Worm (Caenorhabditis elegans) whole organism, midembryonic: ENCODE data around the gene jamp-1.

ENCODE experiments used
- T22C8.4 ChIP-seq: fragments of 200-800 bp; sonication (Bioruptor generic); IDR thresholded peaks from 2 replicates; pipeline ENCODE4 v1.3.6; 2022; ENCODE audit warnings: missing genetic modification characterization, missing compliant biosample characterization
- cog-1 ChIP-seq: sonication (generic microtip); optimal IDR thresholded peaks from 2 replicates; lab custom pipeline; 2016; ENCODE audit warnings: missing genetic modification characterization, missing compliant biosample characterization
- flt-1 ChIP-seq: fragments of 200-800 bp; sonication (Bioruptor generic); IDR thresholded peaks from 2 replicates; pipeline ENCODE4 v1.3.6; 2022; ENCODE audit warnings: missing genetic modification characterization, missing compliant biosample characterization
- klf-2 ChIP-seq: fragments of 200-800 bp; sonication (Bioruptor generic); conservative IDR thresholded peaks from 2 replicates; pipeline ENCODE4 v1.3.6; 2022; ENCODE audit warnings: missing genetic modification reagents, missing genetic modification characterization, missing compliant biosample characterization
- med-1 ChIP-seq: sonication (generic microtip); optimal IDR thresholded peaks from 2 replicates; lab custom pipeline; 2017; ENCODE audit warnings: missing genetic modification characterization, mild to moderate bottlenecking, missing compliant biosample characterization, antibody characterized with exemption, missing genetic modification reagents; ENCODE audit not compliant: insufficient read depth
- ref-1 ChIP-seq: fragments of 200-800 bp; sonication (Bioruptor generic); conservative IDR thresholded peaks from 2 replicates; pipeline ENCODE4 v1.3.6; 2022; ENCODE audit warnings: missing genetic modification reagents, missing genetic modification characterization, missing compliant biosample characterization
- tab-1 ChIP-seq: fragments of 200-800 bp; sonication (Bioruptor generic); IDR thresholded peaks from 2 replicates; pipeline ENCODE4 v1.3.6; 2022; ENCODE audit warnings: missing genetic modification characterization, missing compliant biosample characterization
- ztf-23 ChIP-seq: fragments of 200-800 bp; sonication (Bioruptor generic); IDR thresholded peaks from 2 replicates; pipeline ENCODE4 v1.3.6; 2022; ENCODE audit warnings: missing genetic modification reagents, missing genetic modification characterization, missing compliant biosample characterization
- ztf-29 ChIP-seq: fragments of 200-800 bp; sonication (Bioruptor generic); IDR thresholded peaks from 2 replicates; pipeline ENCODE4 v1.3.6; 2022; ENCODE audit warnings: missing genetic modification reagents, missing genetic modification characterization, missing compliant biosample characterization

jamp-1 gene

DNA sequence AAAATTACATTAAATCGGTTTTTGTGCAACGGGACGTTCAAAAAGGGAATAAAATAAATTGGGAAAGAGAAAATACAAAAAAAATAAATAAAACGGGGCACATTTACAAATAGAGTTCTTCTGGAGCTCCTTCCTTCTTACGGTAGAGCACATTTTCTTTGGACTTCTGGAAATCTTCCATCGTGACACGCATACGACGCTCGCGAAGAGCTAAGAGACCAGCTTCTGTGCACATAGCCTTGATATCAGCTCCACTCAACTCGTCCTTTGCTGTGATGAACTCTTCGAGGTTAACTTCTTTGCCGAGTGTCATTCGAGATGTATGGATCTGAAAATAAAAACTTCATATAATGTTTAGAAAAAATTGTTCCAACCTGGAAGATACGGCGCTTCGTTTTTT lies 35.0 kb downstream of the jamp-1 start:
- no peak for TF ChIP-seq med-1 (GFP tag; lab: Kevin White, UChicago)
- no peak for TF ChIP-seq tab-1 (GFP tag; lab: Robert Waterston, UW)
- no peak for TF ChIP-seq cog-1
- TF ChIP-seq ztf-23 (GFP tag; lab: Robert Waterston, UW) = no peak
- TF ChIP-seq klf-2 (GFP tag; lab: Robert Waterston, UW) = no peak
- TF ChIP-seq flt-1 (GFP tag; lab: Robert Waterston, UW) = no peak
- TF ChIP-seq T22C8.4 (GFP tag; lab: Robert Waterston, UW) = no peak
- TF ChIP-seq ztf-29 (GFP tag; lab: Robert Waterston, UW) = no peak
- no peak for TF ChIP-seq ref-1 (GFP tag; lab: Robert Waterston, UW)

DNA sequence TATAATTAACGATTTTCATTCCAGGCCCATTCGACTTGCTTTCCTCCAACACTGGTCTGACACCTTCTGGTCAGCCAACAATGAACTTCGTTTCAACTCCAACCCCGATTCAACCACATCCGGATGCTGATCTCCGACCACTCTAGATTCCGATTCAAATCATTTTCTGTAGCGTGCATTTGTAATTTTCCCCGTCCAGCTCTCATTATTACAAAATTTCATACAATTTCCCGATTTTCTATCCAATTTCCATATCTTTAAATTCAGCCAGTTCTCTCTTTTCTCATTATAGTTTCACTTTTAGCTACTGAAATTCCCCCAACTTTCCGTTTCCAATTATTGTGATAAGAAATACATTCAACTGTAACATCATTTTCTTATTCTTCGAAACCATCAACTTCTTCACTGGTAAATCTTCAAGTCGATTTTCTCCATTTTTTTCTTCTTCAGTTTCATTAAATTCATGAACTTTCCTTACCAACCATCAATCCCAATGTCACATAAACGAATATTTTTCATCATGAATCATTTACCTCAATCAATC lies 35.4 kb downstream of the jamp-1 start:
- TF ChIP-seq tab-1 (GFP tag; lab: Robert Waterston, UW) (no peak), T22C8.4 (GFP tag; lab: Robert Waterston, UW) (no peak), ztf-23 (GFP tag; lab: Robert Waterston, UW) (no peak), med-1 (GFP tag; lab: Kevin White, UChicago) (no peak), ztf-29 (GFP tag; lab: Robert Waterston, UW) (no peak), flt-1 (GFP tag; lab: Robert Waterston, UW) (no peak), klf-2 (GFP tag; lab: Robert Waterston, UW) (no peak), ref-1 (GFP tag; lab: Robert Waterston, UW) (no peak), cog-1 (no peak)

DNA sequence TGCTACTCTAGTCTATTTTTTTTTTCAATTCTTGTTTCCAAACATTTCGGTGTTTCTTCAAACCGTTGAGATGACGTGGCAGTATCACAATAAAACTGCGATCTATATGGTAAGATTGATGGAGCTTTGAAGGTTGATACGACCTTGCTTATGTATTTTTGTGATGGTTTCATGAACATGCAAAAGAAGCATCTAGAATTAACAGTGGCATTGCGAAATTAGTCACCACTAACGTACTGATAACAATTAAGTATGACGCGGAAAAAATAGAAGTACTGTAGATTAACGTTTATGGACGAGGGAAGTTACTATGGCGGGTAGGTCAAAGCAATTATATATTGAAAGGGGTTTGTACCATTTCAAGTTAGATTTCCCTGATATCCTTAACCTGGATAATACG lies 38.7 kb downstream of the jamp-1 start:
- TF ChIP-seq klf-2 (GFP tag; lab: Robert Waterston, UW) (no peak), tab-1 (GFP tag; lab: Robert Waterston, UW) (no peak), ztf-29 (GFP tag; lab: Robert Waterston, UW) (no peak), T22C8.4 (GFP tag; lab: Robert Waterston, UW) (no peak), flt-1 (GFP tag; lab: Robert Waterston, UW) (no peak), med-1 (GFP tag; lab: Kevin White, UChicago) (no peak), ztf-23 (GFP tag; lab: Robert Waterston, UW) (no peak)

DNA sequence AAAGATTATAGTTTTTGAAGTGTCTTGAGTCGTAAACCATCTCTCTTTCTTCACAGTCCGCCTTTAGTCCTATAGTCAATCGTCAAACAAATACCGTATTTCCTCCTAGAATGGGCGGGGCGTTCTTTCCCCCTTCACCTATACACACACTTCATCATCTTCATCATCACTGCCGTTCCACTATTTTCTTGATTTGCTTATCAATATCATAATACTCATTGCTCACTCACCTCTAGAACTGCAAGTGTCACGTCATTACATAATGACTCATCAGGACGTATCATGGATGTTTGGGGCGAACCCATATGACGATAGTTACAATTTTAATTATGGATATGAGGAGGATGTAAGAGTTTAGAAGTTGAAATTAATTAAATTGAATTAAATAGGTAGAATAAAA lies 40.4 kb downstream of the jamp-1 start:
- TF ChIP-seq med-1 (GFP tag; lab: Kevin White, UChicago) (no peak), klf-2 (GFP tag; lab: Robert Waterston, UW) (no peak), flt-1 (GFP tag; lab: Robert Waterston, UW) (no peak), tab-1 (GFP tag; lab: Robert Waterston, UW) (no peak), ref-1 (GFP tag; lab: Robert Waterston, UW) (no peak), ztf-29 (GFP tag; lab: Robert Waterston, UW) (no peak), cog-1 (no peak), T22C8.4 (GFP tag; lab: Robert Waterston, UW) (no peak), ztf-23 (GFP tag; lab: Robert Waterston, UW) (no peak)

DNA sequence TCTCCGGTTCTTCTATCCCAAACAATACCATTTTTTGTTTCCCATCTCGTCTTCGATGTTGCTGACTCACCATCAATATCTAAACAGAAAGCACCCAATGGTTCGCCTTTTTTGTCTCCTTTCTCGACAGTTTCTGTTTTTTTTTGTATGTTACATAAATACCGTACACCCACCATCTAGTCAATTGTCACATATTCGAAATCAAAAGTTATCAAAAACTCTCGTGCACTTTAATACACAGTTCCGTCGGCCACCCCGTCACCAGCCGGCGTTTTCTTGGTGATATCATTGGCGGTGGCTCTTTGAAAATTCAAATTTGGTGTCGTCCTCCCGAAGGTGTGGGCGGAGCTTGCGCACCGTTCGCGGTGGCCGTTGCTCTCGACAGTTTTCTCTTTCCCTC lies 43.1 kb downstream of the jamp-1 start:
- TF ChIP-seq med-1 (GFP tag; lab: Kevin White, UChicago) = no peak
- no peak for TF ChIP-seq cog-1
- TF ChIP-seq klf-2 (GFP tag; lab: Robert Waterston, UW) = no peak
- TF ChIP-seq ztf-23 (GFP tag; lab: Robert Waterston, UW) = no peak
- TF ChIP-seq ref-1 (GFP tag; lab: Robert Waterston, UW) = no peak
- TF ChIP-seq tab-1 (GFP tag; lab: Robert Waterston, UW) = no peak
- no peak for TF ChIP-seq T22C8.4 (GFP tag; lab: Robert Waterston, UW)
- no peak for TF ChIP-seq ztf-29 (GFP tag; lab: Robert Waterston, UW)
- TF ChIP-seq flt-1 (GFP tag; lab: Robert Waterston, UW) = no peak

DNA sequence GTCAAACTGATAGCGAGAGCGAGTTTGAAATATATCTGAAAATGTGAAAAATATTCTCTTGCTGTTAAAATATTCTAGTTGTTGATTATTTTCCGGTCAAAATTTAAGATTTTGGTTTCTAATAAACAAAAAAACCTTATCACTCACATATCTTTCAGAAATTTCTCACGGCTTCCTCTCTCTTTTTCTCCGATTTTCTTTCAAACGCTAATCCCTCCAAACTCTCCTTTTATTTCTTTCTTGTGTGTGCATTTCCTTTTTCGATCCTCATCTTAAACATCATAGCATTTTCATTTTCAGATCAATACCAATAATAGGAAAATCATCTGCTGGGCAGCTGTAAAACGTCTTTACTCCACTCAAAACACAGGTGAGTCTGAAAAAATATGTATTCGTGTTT lies 47.8 kb downstream of the jamp-1 start, which contains the start of gene fos-1:
Gene fos-1 (plus strand): TSS at position 301 of the 400 bp plus-strand sequence.
- no peak for TF ChIP-seq T22C8.4 (GFP tag; lab: Robert Waterston, UW)

DNA sequence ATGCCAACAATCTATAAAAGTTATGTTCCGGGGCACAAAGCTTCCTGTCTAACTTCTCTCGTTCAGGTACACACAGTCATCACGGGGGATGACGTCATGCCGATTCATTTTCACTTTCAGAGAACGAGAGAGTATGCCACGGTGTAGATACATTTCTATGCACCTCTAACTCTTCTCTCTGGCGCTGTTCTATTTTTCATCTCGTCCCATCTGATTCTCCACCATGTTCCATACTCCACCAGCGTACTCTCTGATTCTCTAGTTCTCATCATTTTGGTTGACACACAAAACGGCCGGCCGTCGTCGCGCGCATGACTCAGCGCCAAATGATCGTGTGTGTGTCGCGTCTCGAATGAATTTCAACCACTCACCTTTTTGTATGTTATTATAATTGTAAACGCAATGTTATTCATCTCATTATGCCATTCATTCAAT lies 50.7 kb downstream of the jamp-1 start:
- TF ChIP-seq ztf-29 (GFP tag; lab: Robert Waterston, UW) (no peak), ref-1 (GFP tag; lab: Robert Waterston, UW) (no peak), cog-1 (peak; percentile 88)
